Worm (Caenorhabditis elegans) whole organism, L4/young adult: ENCODE data around the gene snr-6.
"Not testable (repeated sequence)": the region's sequence is repeated elsewhere in the genome, so short reads cannot be mapped to it uniquely, and the experiment has no call there.

ENCODE experiments used
- W03F9.2 ChIP-seq: fragments of 150-350 bp; optimal IDR thresholded peaks from 2 replicates; lab custom pipeline; 2014; ENCODE audit warnings: missing biosample characterization, missing genetic modification characterization
- dao-5 ChIP-seq: sonication (generic microtip); optimal IDR thresholded peaks from 2 replicates; lab custom pipeline; 2016; ENCODE audit warnings: missing genotype, missing genetic modification characterization, moderate library complexity, missing compliant biosample characterization
- him-1 ChIP-seq: sonication (generic microtip); optimal IDR thresholded peaks from 2 replicates; lab custom pipeline; 2016; ENCODE audit warnings: missing genotype, missing genetic modification reagents, missing genetic modification characterization, missing compliant biosample characterization

DNA sequence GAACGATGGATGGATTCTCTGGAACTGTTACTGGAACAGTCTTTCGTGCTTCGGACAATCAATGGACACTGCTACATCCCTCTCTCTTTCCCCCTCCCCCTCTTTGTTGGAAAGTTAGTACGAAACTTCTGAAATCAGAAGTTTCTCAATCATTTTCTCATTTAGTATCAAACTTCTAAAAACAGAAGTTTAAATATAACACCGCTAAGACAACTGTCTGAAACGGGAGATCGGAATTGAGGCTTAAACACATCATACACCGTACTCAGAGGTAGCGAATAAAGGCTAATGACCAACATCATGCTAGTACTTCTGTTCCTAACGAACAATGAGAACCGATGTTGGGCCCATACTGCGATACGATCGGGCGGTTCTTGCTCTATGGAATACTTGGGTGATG is 42.8 kb downstream of the snr-6 start, which contains the start of gene Y49E10.30:
- not testable (repeated sequence) for TF ChIP-seq him-1, dao-5, W03F9.2 (tag; lab: Kevin White, UChicago)
